Fruit fly (Drosophila melanogaster): ENCODE measurements around the gene Gbeta5.

Gene Gbeta5

dm6 chrX:8114476-8115342 lies 37.4 kb downstream of the Gbeta5 start (continued):
- peak; percentile 43 for TF ChIP-seq CG9609 (GFP tag; optimal IDR thresholded peaks at IDR 0.05)
- TF ChIP-seq Dfd (GFP tag; optimal IDR thresholded peaks at IDR 0.05): no peak
- no peak for TF ChIP-seq CG17912 (GFP tag; optimal IDR thresholded peaks at IDR 0.05)
- no peak for TF ChIP-seq CG16813 (GFP tag; IDR thresholded peaks at IDR 0.05; ENCODE audit: partially characterized antibody)
- no peak for TF ChIP-seq CG3065 (GFP tag; optimal IDR thresholded peaks at IDR 0.05)
- TF ChIP-seq CG4707 (GFP tag; optimal IDR thresholded peaks at IDR 0.05): no peak
- no peak for TF ChIP-seq Nf-YA (GFP tag; IDR thresholded peaks at IDR 0.05)
- TF ChIP-seq gcm (GFP tag; optimal IDR thresholded peaks at IDR 0.05): peak; percentile 26
- TF ChIP-seq HHEX (GFP tag; optimal IDR thresholded peaks at IDR 0.05): peak; percentile 70
- TF ChIP-seq Taf1 (GFP tag; IDR thresholded peaks at IDR 0.05): no peak
- peak; percentile 73 for TF ChIP-seq CoRest (tag; optimal IDR thresholded peaks at IDR 0.05)
- TF ChIP-seq CG6813 (GFP tag; optimal IDR thresholded peaks at IDR 0.05): peak; percentile 48
- no peak for TF ChIP-seq H15 (GFP tag; IDR thresholded peaks at IDR 0.05)
- TF ChIP-seq CG2199 (GFP tag; IDR thresholded peaks at IDR 0.05): no peak
- TF ChIP-seq stc (GFP tag; IDR thresholded peaks at IDR 0.05): peak; percentile 67
- peak; percentile 53 for TF ChIP-seq CG12219 (GFP tag; optimal IDR thresholded peaks at IDR 0.05)
- no peak for TF ChIP-seq CG7357 (GFP tag; IDR thresholded peaks at IDR 0.05)
- no peak for TF ChIP-seq Six4 (GFP tag; optimal IDR thresholded peaks at IDR 0.05)
- TF ChIP-seq salm (tag; optimal IDR thresholded peaks at IDR 0.05): peak; percentile 12
- TF ChIP-seq da (GFP tag; optimal IDR thresholded peaks at IDR 0.05): no peak
- peak; percentile 60 for TF ChIP-seq nmo (GFP tag; optimal IDR thresholded peaks at IDR 0.05)
- no peak for TF ChIP-seq vnd (GFP tag; IDR thresholded peaks at IDR 0.05; ENCODE audit: partially characterized antibody)
- peak; percentile 41 for TF ChIP-seq CG3847 (GFP tag; IDR thresholded peaks at IDR 0.05)
- no peak for TF ChIP-seq jigr1 (GFP tag; IDR thresholded peaks at IDR 0.05)
- peak; percentile 29 for TF ChIP-seq cg (GFP tag; optimal IDR thresholded peaks at IDR 0.05)
- peak; percentile 31; the same call in 1 of the 2 replicates for TF ChIP-seq CG4360 (GFP tag; IDR thresholded peaks at IDR 0.05)
- TF ChIP-seq CG12236 (GFP tag; optimal IDR thresholded peaks at IDR 0.05): no peak
- TF ChIP-seq B-H1 (GFP tag; IDR thresholded peaks at IDR 0.05): peak; percentile 36; the same call in 2 of the 3 replicates
- TF ChIP-seq CG8089 (GFP tag; optimal IDR thresholded peaks at IDR 0.05): no peak
- TF ChIP-seq Optix (GFP tag; IDR thresholded peaks at IDR 0.05): no peak
- peak; percentile 70; the same call in 1 of the 2 replicates for TF ChIP-seq CG32532 (GFP tag; IDR thresholded peaks at IDR 0.05)
- no peak for TF ChIP-seq CG1832 (GFP tag; optimal IDR thresholded peaks at IDR 0.05)
- no peak for TF ChIP-seq Doc3 (GFP tag; IDR thresholded peaks at IDR 0.05; ENCODE audit: partially characterized antibody)
- peak; percentile 58 for TF ChIP-seq CG10147 (GFP tag; optimal IDR thresholded peaks at IDR 0.05)
- peak; percentile 35 for TF ChIP-seq CG5180 (GFP tag; optimal IDR thresholded peaks at IDR 0.05)
- peak; percentile 74 for TF ChIP-seq Rfx (GFP tag; IDR thresholded peaks at IDR 0.05)
- no peak for TF ChIP-seq Hr3 (GFP tag; optimal IDR thresholded peaks at IDR 0.05)
- 0 out of 2 replicates have a peak, but pooled peaks have one; percentile 38 for TF ChIP-seq E2f1 (GFP tag; IDR thresholded peaks at IDR 0.05)
- no peak for TF ChIP-seq CG5953 (GFP tag; IDR thresholded peaks at IDR 0.05)
- peak; percentile 15 to 77 for TF ChIP-seq Hr51 (GFP tag; optimal IDR thresholded peaks at IDR 0.05)
- peak; percentile 64 for TF ChIP-seq esg (GFP tag; conservative IDR thresholded peaks at IDR 0.05)
- TF ChIP-seq cas (GFP tag; IDR thresholded peaks at IDR 0.05): no peak
- TF ChIP-seq Tbp (GFP tag; optimal IDR thresholded peaks at IDR 0.05): no peak
- peak; percentile 26 for TF ChIP-seq tx (GFP tag; optimal IDR thresholded peaks at IDR 0.05)
- TF ChIP-seq ERR (GFP tag; optimal IDR thresholded peaks at IDR 0.05): no peak
- TF ChIP-seq gt (GFP tag; IDR thresholded peaks at IDR 0.05): no peak
- TF ChIP-seq pros (GFP tag; optimal IDR thresholded peaks at IDR 0.05): no peak
- TF ChIP-seq CG33213 (GFP tag; optimal IDR thresholded peaks at IDR 0.05): no peak
- peak; percentile 74 for TF ChIP-seq pho (GFP tag; optimal IDR thresholded peaks at IDR 0.05)

All from whole organism, embryonic.